Fruit fly (Drosophila melanogaster) whole organism, wandering third instar larva: ENCODE data around the gene aru.

Experiments used
- Abd-B ChIP-seq: fragments of >200 bp; optimal IDR thresholded peaks from 2 replicates; lab custom pipeline; 2017; ENCODE audit warnings: missing biosample characterization, missing genetic modification characterization
- CG32264 ChIP-seq: fragments of 200-800 bp; sonication (Bioruptor generic); optimal IDR thresholded peaks from 2 replicates; lab custom pipeline; 2016; ENCODE audit warnings: missing biosample characterization, missing genetic modification characterization
- CG9705 ChIP-seq: fragments of 200-800 bp; sonication (Bioruptor generic); optimal IDR thresholded peaks from 2 replicates; lab custom pipeline; 2018; ENCODE audit warnings: missing biosample characterization, mild to moderate bottlenecking, missing genetic modification characterization
- CrebA ChIP-seq: fragments of 200-800 bp; sonication (Bioruptor generic); optimal IDR thresholded peaks from 2 replicates; lab custom pipeline; 2016; ENCODE audit warnings: missing biosample characterization, mild to moderate bottlenecking, missing genetic modification characterization, borderline replicate concordance
- Dfd ChIP-seq: fragments of >200 bp; optimal IDR thresholded peaks from 2 replicates; lab custom pipeline; 2017; ENCODE audit warnings: missing biosample characterization, missing genetic modification characterization
- Dif ChIP-seq: fragments of 200-275, 200-300 bp; sonication (Bioruptor generic); optimal IDR thresholded peaks from 2 replicates; lab custom pipeline; 2018; ENCODE audit warnings: missing biosample characterization, missing genetic modification characterization; ENCODE audit not compliant: partially characterized antibody
- GATAd ChIP-seq: sonication (Bioruptor generic); optimal IDR thresholded peaks from 2 replicates; lab custom pipeline; 2016; ENCODE audit warnings: missing biosample characterization, missing genetic modification characterization
- HLH106 ChIP-seq: fragments of 200-800 bp; optimal IDR thresholded peaks from 3 replicates; lab custom pipeline; 2019; ENCODE audit warnings: missing biosample characterization, mild to moderate bottlenecking, missing genetic modification characterization, moderate library complexity
- Hnf4 ChIP-seq: fragments of 200-800 bp; sonication (Bioruptor generic); optimal IDR thresholded peaks from 2 replicates; lab custom pipeline; 2016; ENCODE audit warnings: missing biosample characterization, mild to moderate bottlenecking, missing genetic modification characterization
- Hr78 ChIP-seq: fragments of >200 bp; optimal IDR thresholded peaks from 2 replicates; lab custom pipeline; 2017; ENCODE audit warnings: missing biosample characterization, missing genetic modification characterization
- Hr83 ChIP-seq: fragments of 200-300 bp; sonication (Bioruptor generic); optimal IDR thresholded peaks from 2 replicates; lab custom pipeline; 2016; ENCODE audit warnings: missing biosample characterization, mild to moderate bottlenecking, missing genetic modification characterization, moderate library complexity; ENCODE audit not compliant: poor library complexity, severe bottlenecking
- Jra ChIP-seq: sonication (Bioruptor generic); optimal IDR thresholded peaks from 2 replicates; lab custom pipeline; 2016; ENCODE audit warnings: missing biosample characterization, missing genetic modification characterization
- Mio ChIP-seq: sonication (Bioruptor generic); optimal IDR thresholded peaks from 2 replicates; lab custom pipeline; 2016; ENCODE audit warnings: missing biosample characterization, missing genetic modification characterization
- Myc ChIP-seq: fragments of >200 bp; optimal IDR thresholded peaks from 2 replicates; lab custom pipeline; 2017
- N ChIP-seq: fragments of >200 bp; optimal IDR thresholded peaks from 2 replicates; lab custom pipeline; 2018; ENCODE audit warnings: missing biosample characterization, missing external identifiers, missing genetic modification characterization
- OdsH ChIP-seq: fragments of 200-800 bp; sonication (Bioruptor generic); optimal IDR thresholded peaks from 2 replicates; lab custom pipeline; 2016; ENCODE audit warnings: missing biosample characterization, mild to moderate bottlenecking, missing genetic modification characterization
- Rel ChIP-seq, 2 experiments: fragments of 200-800 bp; sonication (Bioruptor generic) in 1 of 2; optimal IDR thresholded peaks; 2 replicates in 1 of 2; 3 replicates in 1 of 2; lab custom pipeline; 2016 to 2019; ENCODE audit warnings: mild to moderate bottlenecking in 2 of 2, missing biosample characterization in 2 of 2, missing genetic modification characterization in 2 of 2, moderate library complexity in 1 of 2
- Sp1 ChIP-seq: fragments of 200-800 bp; sonication (Bioruptor generic); optimal IDR thresholded peaks from 3 replicates; lab custom pipeline; 2019; ENCODE audit warnings: missing biosample characterization, mild to moderate bottlenecking, missing genetic modification characterization, moderate library complexity
- Vsx2 ChIP-seq: fragments of 200-300, 225-300 bp; sonication (Bioruptor generic); optimal IDR thresholded peaks from 2 replicates; lab custom pipeline; 2018; ENCODE audit warnings: missing biosample characterization, missing genetic modification characterization; ENCODE audit not compliant: partially characterized antibody
- br ChIP-seq: fragments of 200-800 bp; sonication (Bioruptor generic); optimal IDR thresholded peaks from 2 replicates; lab custom pipeline; 2016; ENCODE audit warnings: missing biosample characterization, missing genetic modification characterization
- brk ChIP-seq: fragments of 200-800 bp; sonication (Bioruptor generic); optimal IDR thresholded peaks from 2 replicates; lab custom pipeline; 2016; ENCODE audit warnings: missing biosample characterization, mild to moderate bottlenecking, missing genetic modification characterization
- dl ChIP-seq, 2 experiments: fragments of 175-275, 200-275 bp in 1 of 2; fragments of 200-275 bp in 1 of 2; sonication (Bioruptor generic); optimal IDR thresholded peaks; lab custom pipeline; 2018; ENCODE audit warnings: mild to moderate bottlenecking in 2 of 2, missing biosample characterization in 2 of 2, missing genetic modification characterization in 2 of 2, moderate library complexity in 2 of 2; ENCODE audit not compliant: partially characterized antibody in 2 of 2, insufficient read depth in 1 of 2
- dmrt93B ChIP-seq: fragments of 200-800 bp; sonication (Bioruptor generic); optimal IDR thresholded peaks from 2 replicates; lab custom pipeline; 2018; ENCODE audit warnings: missing biosample characterization, mild to moderate bottlenecking, missing genetic modification characterization
- dsf ChIP-seq: sonication (Bioruptor generic); optimal IDR thresholded peaks from 2 replicates; lab custom pipeline; 2016; ENCODE audit warnings: missing biosample characterization, missing genetic modification characterization, borderline replicate concordance
- ey ChIP-seq: fragments of 200-800 bp; sonication (Bioruptor generic); optimal IDR thresholded peaks from 2 replicates; lab custom pipeline; 2016; ENCODE audit warnings: missing biosample characterization, missing genetic modification characterization
- foxo ChIP-seq, 2 experiments: fragments of 200-800 bp; sonication (Bioruptor generic); optimal IDR thresholded peaks; 2 replicates in 1 of 2; 3 replicates in 1 of 2; lab custom pipeline; 2016 to 2017; ENCODE audit warnings: missing biosample characterization in 2 of 2, missing genetic modification characterization in 2 of 2
- fru ChIP-seq: fragments of 200-800 bp; sonication (Bioruptor generic); optimal IDR thresholded peaks from 3 replicates; lab custom pipeline; 2016; ENCODE audit warnings: missing biosample characterization, mild to moderate bottlenecking, missing genetic modification characterization
- h ChIP-seq: fragments of 200-800 bp; sonication (Bioruptor generic); optimal IDR thresholded peaks from 3 replicates; lab custom pipeline; 2016; ENCODE audit warnings: missing biosample characterization, mild to moderate bottlenecking, missing genetic modification characterization
- jim ChIP-seq: fragments of 175-275, 200-325 bp; sonication (Bioruptor generic); optimal IDR thresholded peaks from 2 replicates; lab custom pipeline; 2016; ENCODE audit warnings: missing biosample characterization, mild to moderate bottlenecking, missing genetic modification characterization
- lola ChIP-seq: fragments of >200 bp; optimal IDR thresholded peaks from 2 replicates; lab custom pipeline; 2017; ENCODE audit warnings: missing biosample characterization, missing genetic modification characterization
- pan ChIP-seq: fragments of >200 bp; optimal IDR thresholded peaks from 2 replicates; lab custom pipeline; 2017
- psq ChIP-seq: fragments of 200-800 bp; sonication (Bioruptor generic); optimal IDR thresholded peaks from 3 replicates; lab custom pipeline; 2017; ENCODE audit warnings: missing biosample characterization, mild to moderate bottlenecking, missing genetic modification characterization, moderate library complexity
- rgr ChIP-seq: fragments of 200-800 bp; sonication (Bioruptor generic); optimal IDR thresholded peaks from 3 replicates; lab custom pipeline; 2016; ENCODE audit warnings: missing biosample characterization, mild to moderate bottlenecking, missing genetic modification characterization
- sage ChIP-seq: fragments of 200-800 bp; sonication (Bioruptor generic); optimal IDR thresholded peaks from 2 replicates; lab custom pipeline; 2016; ENCODE audit warnings: missing biosample characterization, mild to moderate bottlenecking, missing genetic modification characterization
- sv ChIP-seq: fragments of 200-800 bp; sonication (Bioruptor generic); optimal IDR thresholded peaks from 3 replicates; lab custom pipeline; 2016; ENCODE audit warnings: missing biosample characterization, missing genetic modification characterization
- tai ChIP-seq: sonication (Bioruptor generic); optimal IDR thresholded peaks from 2 replicates; lab custom pipeline; 2016; ENCODE audit warnings: missing biosample characterization, missing genetic modification characterization
- woc ChIP-seq: sonication (Bioruptor generic); optimal IDR thresholded peaks from 2 replicates; lab custom pipeline; 2016; ENCODE audit warnings: missing biosample characterization, mild to moderate bottlenecking, missing genetic modification characterization

Gene aru

DNA sequence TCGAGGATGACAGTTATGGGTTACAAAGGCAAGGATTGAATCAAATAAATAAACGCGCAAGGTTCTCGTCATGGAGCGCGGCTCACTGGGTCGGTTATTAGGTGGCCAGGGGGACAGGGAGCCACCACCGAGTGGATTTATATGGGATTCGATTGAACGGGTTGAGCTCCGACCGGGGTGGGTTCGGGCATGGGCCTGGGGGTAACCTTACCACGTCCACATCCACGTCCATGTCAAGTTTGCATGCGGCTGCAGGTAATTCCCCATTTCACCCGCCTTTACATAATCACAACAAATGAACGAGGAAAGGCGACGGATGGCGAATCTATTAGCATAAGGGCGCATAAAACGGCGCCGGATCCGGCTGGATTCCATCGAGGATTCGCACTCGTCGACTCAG lies 8.3 kb downstream of the aru start, which contains the start of gene CG13950:
Gene CG13950, plus strand, starts transcription at position 301 of the 400 bp plus-strand sequence.
- TF ChIP-seq brk (GFP tag; lab: Kevin White, UChicago) (no peak), br (GFP tag; lab: Kevin White, UChicago) (no peak), pan (lab: Kevin White, UChicago) (no peak), N (GFP tag; lab: Kevin White, UChicago) (no peak), dl (GFP tag; optimal IDR thresholded peaks at IDR 0.05; lab: Kevin White, UChicago; ENCODE audit: insufficient read depth in 1 of 2, partially characterized antibody in 2 of 2) (no peak), Mio (GFP tag; lab: Kevin White, UChicago) (no peak), Hr78 (GFP tag; lab: Kevin White, UChicago) (no peak), Sp1 (no peak), h (GFP tag; lab: Kevin White, UChicago) (no peak), rgr (GFP tag; lab: Kevin White, UChicago) (no peak), psq (no peak), jim (GFP tag; lab: Kevin White, UChicago) (no peak), CG32264 (GFP tag; lab: Kevin White, UChicago) (no peak), Hr83 (GFP tag; lab: Kevin White, UChicago) (no peak), Vsx2 (GFP tag; lab: Kevin White, UChicago) (no peak), Myc (lab: Kevin White, UChicago) (no peak), CG9705 (GFP tag; lab: Kevin White, UChicago) (no peak)
- TF ChIP-seq, all 38 proteins: peak for 0

- TF ChIP-seq woc (GFP tag; lab: Kevin White, UChicago) = no peak
- TF ChIP-seq Dfd (GFP tag; lab: Kevin White, UChicago) = no peak
- no peak for TF ChIP-seq Vsx2 (GFP tag; lab: Kevin White, UChicago)
- no peak for TF ChIP-seq GATAd (GFP tag; lab: Kevin White, UChicago)
- peak; percentile 72 for TF ChIP-seq fru
- no peak for TF ChIP-seq Abd-B (GFP tag; lab: Kevin White, UChicago)
- TF ChIP-seq pan (lab: Kevin White, UChicago) = no peak
- TF ChIP-seq psq = peak; percentile 4
- TF ChIP-seq Dif (GFP tag; lab: Kevin White, UChicago) = no peak
- TF ChIP-seq dmrt93B (GFP tag; lab: Kevin White, UChicago) = no peak
- no peak for TF ChIP-seq CG32264 (GFP tag; lab: Kevin White, UChicago)
- no peak for TF ChIP-seq jim (GFP tag; lab: Kevin White, UChicago)
- TF ChIP-seq Hnf4 (GFP tag; lab: Kevin White, UChicago) = peak; percentile 47
- TF ChIP-seq Jra (GFP tag; lab: Kevin White, UChicago) = no peak
- no peak for TF ChIP-seq Myc (lab: Kevin White, UChicago)
- peak; percentile 34 for TF ChIP-seq rgr (GFP tag; lab: Kevin White, UChicago)
- no peak for TF ChIP-seq Mio (GFP tag; lab: Kevin White, UChicago)
- peak in 1 of 2 experiments; percentile 40 for TF ChIP-seq foxo (GFP tag; optimal IDR thresholded peaks at IDR 0.05; lab: Kevin White, UChicago)
- no peak for TF ChIP-seq Hr78 (GFP tag; lab: Kevin White, UChicago)
- peak; percentile 46 for TF ChIP-seq br (GFP tag; lab: Kevin White, UChicago)
- no peak for TF ChIP-seq lola (GFP tag; lab: Kevin White, UChicago)
- no peak for TF ChIP-seq dl (GFP tag; optimal IDR thresholded peaks at IDR 0.05; lab: Kevin White, UChicago; ENCODE audit: insufficient read depth in 1 of 2, partially characterized antibody in 2 of 2)
- TF ChIP-seq CrebA = peak; percentile 86
- no peak for TF ChIP-seq CG9705 (GFP tag; lab: Kevin White, UChicago)
- no peak for TF ChIP-seq sage (GFP tag; lab: Kevin White, UChicago)
- no peak for TF ChIP-seq ey
- no peak for TF ChIP-seq sv (GFP tag; lab: Kevin White, UChicago)
- peak; percentile 23 for TF ChIP-seq Sp1
- no peak for TF ChIP-seq HLH106 (tag; lab: Kevin White, UChicago)
- no peak for TF ChIP-seq N (GFP tag; lab: Kevin White, UChicago)
- no peak for TF ChIP-seq brk (GFP tag; lab: Kevin White, UChicago)
- no peak for TF ChIP-seq tai (GFP tag; lab: Kevin White, UChicago)
- TF ChIP-seq dsf (GFP tag; lab: Kevin White, UChicago) = no peak
- TF ChIP-seq Rel (GFP tag; optimal IDR thresholded peaks at IDR 0.05; lab: Kevin White, UChicago) = no peak
- TF ChIP-seq Rel (tag; optimal IDR thresholded peaks at IDR 0.05; lab: Kevin White, UChicago) = no peak
- no peak for TF ChIP-seq Hr83 (GFP tag; lab: Kevin White, UChicago)
- TF ChIP-seq h (GFP tag; lab: Kevin White, UChicago) = no peak
- peak; percentile 65 for TF ChIP-seq OdsH (GFP tag; lab: Kevin White, UChicago)
- TF ChIP-seq, all 38 proteins: peak for 9
Observed at dm6 chr2L:857897-858517, 10.1 kb downstream of the aru start.
